Fruit fly (Drosophila melanogaster) whole organism, embryonic: ENCODE measurements around the gene mei-P26.

ENCODE experiments used
- Bgb ChIP-seq: fragments of 200-800 bp; sonication (Bioruptor generic); IDR thresholded peaks from 2 replicates; pipeline ENCODE4 v1.3.6; 2022; ENCODE audit warnings: missing biosample characterization, missing genetic modification characterization; ENCODE audit not compliant: partially characterized antibody
- CG10543 ChIP-seq: fragments of 200-800 bp; sonication (Bioruptor generic); optimal IDR thresholded peaks from 3 replicates; lab custom pipeline; 2017; ENCODE audit warnings: missing biosample characterization, mild to moderate bottlenecking, missing genetic modification characterization, moderate library complexity
- CG11398 ChIP-seq: fragments of 200-800 bp; sonication (Bioruptor generic); optimal IDR thresholded peaks from 2 replicates; lab custom pipeline; 2016; ENCODE audit warnings: missing biosample characterization, missing genetic modification characterization
- CG12391 ChIP-seq: fragments of 200-800 bp; sonication (Bioruptor generic); optimal IDR thresholded peaks from 3 replicates; lab custom pipeline; 2018; ENCODE audit warnings: missing biosample characterization, mild to moderate bottlenecking, missing genetic modification characterization, moderate library complexity
- CG13287 ChIP-seq: fragments of 200-800 bp; sonication (Bioruptor generic); IDR thresholded peaks from 2 replicates; pipeline ENCODE4 v1.3.6; 2022; ENCODE audit warnings: missing biosample characterization, missing genetic modification characterization; ENCODE audit not compliant: partially characterized antibody
- CG14710 ChIP-seq: fragments of 200-800 bp; sonication (Bioruptor generic); optimal IDR thresholded peaks from 3 replicates; lab custom pipeline; 2019; ENCODE audit warnings: missing biosample characterization, mild to moderate bottlenecking, missing genetic modification characterization, moderate library complexity
- CG15011 ChIP-seq: fragments of 200-800 bp; sonication (Bioruptor generic); optimal IDR thresholded peaks from 3 replicates; lab custom pipeline; 2018; ENCODE audit warnings: missing biosample characterization, mild to moderate bottlenecking, missing genetic modification characterization
- CG15514 ChIP-seq: fragments of 200-800 bp; sonication (Bioruptor generic); optimal IDR thresholded peaks from 3 replicates; lab custom pipeline; 2017; ENCODE audit warnings: missing biosample characterization, missing genetic modification characterization, mild to moderate bottlenecking, moderate library complexity, missing genetic modification reagents
- CG16779 ChIP-seq: fragments of 200-800 bp; sonication (Bioruptor generic); IDR thresholded peaks from 2 replicates; pipeline ENCODE4 v1.3.6; 2022; ENCODE audit warnings: missing biosample characterization, missing genetic modification characterization
- CG2129 ChIP-seq: fragments of 200-800 bp; sonication (Bioruptor generic); IDR thresholded peaks from 2 replicates; pipeline ENCODE4 v1.3.6; 2022; ENCODE audit warnings: missing biosample characterization, missing genetic modification characterization; ENCODE audit not compliant: partially characterized antibody
- CG2202 ChIP-seq: fragments of 200-800 bp; sonication (Bioruptor generic); optimal IDR thresholded peaks from 2 replicates; lab custom pipeline; 2018; ENCODE audit warnings: missing biosample characterization, mild to moderate bottlenecking, missing genetic modification characterization
- CG30431 ChIP-seq: fragments of 200-800 bp; sonication (Bioruptor generic); optimal IDR thresholded peaks from 2 replicates; lab custom pipeline; 2017; ENCODE audit warnings: missing biosample characterization, missing genetic modification characterization
- CG31441 ChIP-seq: fragments of 200-800 bp; sonication (Bioruptor generic); IDR thresholded peaks from 2 replicates; pipeline ENCODE4 v1.3.6; 2022; ENCODE audit warnings: missing biosample characterization, missing genetic modification characterization
- CG3995 ChIP-seq: fragments of 200-800 bp; sonication (Bioruptor generic); optimal IDR thresholded peaks from 3 replicates; lab custom pipeline; 2016; ENCODE audit warnings: missing biosample characterization, missing genetic modification characterization
- CG42726 ChIP-seq: fragments of 200-800 bp; sonication (Bioruptor generic); IDR thresholded peaks from 2 replicates; pipeline ENCODE4 v1.3.6; 2022; ENCODE audit warnings: missing biosample characterization, missing genetic modification characterization; ENCODE audit not compliant: partially characterized antibody
- CG4707 ChIP-seq: fragments of 200-800 bp; sonication (Bioruptor generic); optimal IDR thresholded peaks from 2 replicates; lab custom pipeline; 2018; ENCODE audit warnings: missing biosample characterization, mild to moderate bottlenecking, missing genetic modification characterization, moderate library complexity
- CG4730 ChIP-seq: fragments of 200-800 bp; sonication (Bioruptor generic); IDR thresholded peaks from 2 replicates; pipeline ENCODE4 v1.3.6; 2022; ENCODE audit warnings: missing biosample characterization, missing genetic modification characterization
- CG6175 ChIP-seq: fragments of 200-800 bp; sonication (Bioruptor generic); IDR thresholded peaks from 3 replicates; pipeline ENCODE4 v1.3.6; 2022; ENCODE audit warnings: missing biosample characterization, missing genetic modification characterization
- CG7745 ChIP-seq: fragments of 200-800 bp; sonication (Bioruptor generic); optimal IDR thresholded peaks from 2 replicates; lab custom pipeline; 2018; ENCODE audit warnings: missing biosample characterization, mild to moderate bottlenecking, missing genetic modification characterization, moderate library complexity
- CG8359 ChIP-seq: fragments of 200-800 bp; sonication (Bioruptor generic); optimal IDR thresholded peaks from 2 replicates; lab custom pipeline; 2017; ENCODE audit warnings: missing biosample characterization, mild to moderate bottlenecking, missing genetic modification characterization, borderline replicate concordance
- CG9609 ChIP-seq: fragments of 200-800 bp; sonication (Bioruptor generic); optimal IDR thresholded peaks from 3 replicates; lab custom pipeline; 2016; ENCODE audit warnings: missing biosample characterization, missing genetic modification characterization
- D19A ChIP-seq: fragments of 200-800 bp; optimal IDR thresholded peaks from 3 replicates; lab custom pipeline; 2019; ENCODE audit warnings: missing biosample characterization, mild to moderate bottlenecking, missing genetic modification characterization, moderate library complexity
- Dp ChIP-seq: fragments of 200-800 bp; sonication (Bioruptor generic); optimal IDR thresholded peaks from 2 replicates; lab custom pipeline; 2018; ENCODE audit warnings: missing biosample characterization, mild to moderate bottlenecking, missing genetic modification characterization, moderate library complexity
- E2f1 ChIP-seq: fragments of 200-800 bp; sonication (Bioruptor generic); IDR thresholded peaks from 2 replicates; pipeline ENCODE4 v1.3.6; 2022; ENCODE audit warnings: missing biosample characterization, missing genetic modification characterization
- Gsc ChIP-seq: fragments of 200-800 bp; sonication (Bioruptor generic); IDR thresholded peaks from 2 replicates; pipeline ENCODE4 v1.3.6; 2022; ENCODE audit warnings: missing biosample characterization, missing genetic modification characterization
- Hmr ChIP-seq: fragments of 200-800 bp; sonication (Bioruptor generic); optimal IDR thresholded peaks from 3 replicates; lab custom pipeline; 2017; ENCODE audit warnings: mild to moderate bottlenecking, missing biosample characterization, missing genetic modification reagents, missing genetic modification characterization
- Kr ChIP-seq: fragments of 200-800 bp; sonication (Bioruptor generic); optimal IDR thresholded peaks from 2 replicates; lab custom pipeline; 2017; ENCODE audit warnings: missing biosample characterization, mild to moderate bottlenecking, missing genetic modification characterization
- Myb ChIP-seq: fragments of 200-800 bp; sonication (Bioruptor generic); optimal IDR thresholded peaks from 2 replicates; lab custom pipeline; 2016; ENCODE audit warnings: missing biosample characterization, missing genetic modification characterization
- Optix ChIP-seq: fragments of 200-800 bp; sonication (Bioruptor generic); IDR thresholded peaks from 3 replicates; pipeline ENCODE4 v1.3.6; 2022; ENCODE audit warnings: missing biosample characterization, missing genetic modification characterization
- PHDP ChIP-seq: fragments of 200-800 bp; sonication (Bioruptor generic); optimal IDR thresholded peaks from 3 replicates; lab custom pipeline; 2018; ENCODE audit warnings: missing biosample characterization, mild to moderate bottlenecking, missing genetic modification characterization, moderate library complexity
- Scr ChIP-seq: fragments of 200-800 bp; sonication (Bioruptor generic); IDR thresholded peaks from 2 replicates; pipeline ENCODE4 v1.3.6; 2022; ENCODE audit warnings: missing biosample characterization, missing genetic modification characterization; ENCODE audit not compliant: partially characterized antibody
- Stat92E ChIP-seq, 3 experiments: fragments of >200 bp in 2 of 3; fragments of 200-800 bp in 1 of 3; sonication (Bioruptor generic) in 1 of 3; optimal IDR thresholded peaks; 2 replicates each; lab custom pipeline; 2017 to 2019; ENCODE audit warnings: missing biosample characterization in 3 of 3, missing genetic modification characterization in 3 of 3, mild to moderate bottlenecking in 1 of 3, moderate library complexity in 1 of 3
- ac ChIP-seq: fragments of 200-800 bp; sonication (Bioruptor generic); optimal IDR thresholded peaks from 3 replicates; lab custom pipeline; 2017; ENCODE audit warnings: missing biosample characterization, mild to moderate bottlenecking, missing genetic modification characterization
- amos ChIP-seq: fragments of 200-800 bp; sonication (Bioruptor generic); IDR thresholded peaks from 2 replicates; pipeline ENCODE4 v1.3.6; 2022; ENCODE audit warnings: missing biosample characterization, missing genetic modification characterization; ENCODE audit not compliant: partially characterized antibody
- cato ChIP-seq: fragments of 200-800 bp; sonication (Bioruptor generic); optimal IDR thresholded peaks from 2 replicates; lab custom pipeline; 2016; ENCODE audit warnings: missing biosample characterization, missing genetic modification characterization, borderline replicate concordance
- cg ChIP-seq: fragments of 200-800 bp; sonication (Bioruptor generic); optimal IDR thresholded peaks from 3 replicates; lab custom pipeline; 2019; ENCODE audit warnings: missing biosample characterization, mild to moderate bottlenecking, missing genetic modification characterization, moderate library complexity
- crol ChIP-seq: fragments of 200-800 bp; sonication (Bioruptor generic); IDR thresholded peaks from 2 replicates; pipeline ENCODE4 v1.3.6; 2022; ENCODE audit warnings: missing biosample characterization, missing genetic modification characterization
- ewg ChIP-seq: fragments of 200-800 bp; sonication (Bioruptor generic); optimal IDR thresholded peaks from 3 replicates; lab custom pipeline; 2017; ENCODE audit warnings: mild to moderate bottlenecking, missing biosample characterization, missing genetic modification reagents, missing genetic modification characterization
- gce ChIP-seq: fragments of 200-800 bp; sonication (Bioruptor generic); IDR thresholded peaks from 3 replicates; pipeline ENCODE4 v1.3.6; 2022; ENCODE audit warnings: missing biosample characterization, missing genetic modification characterization
- hb ChIP-seq: fragments of 200-800 bp; sonication (Bioruptor generic); IDR thresholded peaks from 3 replicates; pipeline ENCODE4 v1.3.6; 2022; ENCODE audit warnings: missing biosample characterization, missing genetic modification characterization; ENCODE audit not compliant: partially characterized antibody
- jumu ChIP-seq: fragments of 200-800 bp; sonication (Bioruptor generic); optimal IDR thresholded peaks from 3 replicates; lab custom pipeline; 2016; ENCODE audit warnings: missing biosample characterization, missing genetic modification characterization
- kay ChIP-seq: fragments of 200-800 bp; sonication (Bioruptor generic); optimal IDR thresholded peaks from 2 replicates; lab custom pipeline; 2016; ENCODE audit warnings: missing biosample characterization, missing genetic modification characterization
- mld ChIP-seq: fragments of 200-800 bp; sonication (Bioruptor generic); IDR thresholded peaks from 3 replicates; pipeline ENCODE4 v1.3.6; 2022; ENCODE audit warnings: missing biosample characterization, missing genetic modification characterization; ENCODE audit not compliant: partially characterized antibody
- ro ChIP-seq: fragments of 200-800 bp; sonication (Bioruptor generic); IDR thresholded peaks from 2 replicates; pipeline ENCODE4 v1.3.6; 2022; ENCODE audit warnings: missing biosample characterization, missing genetic modification characterization
- row ChIP-seq: fragments of 200-800 bp; sonication (Bioruptor generic); IDR thresholded peaks from 3 replicates; pipeline ENCODE4 v1.3.6; 2022; ENCODE audit warnings: missing biosample characterization, missing genetic modification characterization
- sima ChIP-seq: fragments of 200-800 bp; sonication (Bioruptor generic); optimal IDR thresholded peaks from 2 replicates; lab custom pipeline; 2016; ENCODE audit warnings: missing biosample characterization, missing genetic modification characterization
- sr ChIP-seq: fragments of 200-800 bp; sonication (Bioruptor generic); IDR thresholded peaks from 3 replicates; pipeline ENCODE4 v1.3.6; 2022; ENCODE audit warnings: missing biosample characterization, missing genetic modification characterization
- unpg ChIP-seq: fragments of 200-800 bp; sonication (Bioruptor generic); optimal IDR thresholded peaks from 3 replicates; lab custom pipeline; 2018; ENCODE audit warnings: missing biosample characterization, mild to moderate bottlenecking, missing genetic modification characterization, moderate library complexity
- vnd ChIP-seq: fragments of 200-800 bp; sonication (Bioruptor generic); IDR thresholded peaks from 3 replicates; pipeline ENCODE4 v1.3.6; 2022; ENCODE audit warnings: missing biosample characterization, missing genetic modification characterization; ENCODE audit not compliant: partially characterized antibody

The mei-P26 gene

DNA sequence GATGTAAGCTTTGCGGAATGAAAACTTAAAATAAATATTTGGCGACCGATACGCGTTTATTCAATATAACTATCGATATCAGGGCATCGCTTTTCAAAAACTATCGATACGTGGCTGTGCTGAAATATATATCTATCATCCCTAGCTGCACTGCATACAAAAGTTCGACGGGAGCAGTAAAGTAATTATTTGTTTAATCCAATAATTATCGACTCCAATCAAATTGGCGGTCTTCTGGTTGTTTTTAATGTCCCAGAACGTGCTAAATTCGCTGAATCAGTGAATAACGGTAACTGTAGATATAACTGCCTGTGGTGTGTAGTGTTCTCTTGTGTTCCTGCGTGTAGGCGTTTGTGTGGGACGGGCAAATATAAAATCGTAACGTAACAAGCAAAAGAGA, at the start of gene mei-P26 (continued):
- TF ChIP-seq CG42726 (GFP tag; lab: Robert Waterston, UW) (peak; percentile 82; the same call in 1 of the 2 replicates), CG16779 (no peak), PHDP (tag; lab: Kevin White, UChicago) (no peak), CG2129 (GFP tag; lab: Robert Waterston, UW) (peak; percentile 65), sima (GFP tag; lab: Kevin White, UChicago) (no peak), Optix (GFP tag; lab: Robert Waterston, UW) (no peak), crol (GFP tag; lab: Robert Waterston, UW) (no peak), ro (GFP tag; lab: Robert Waterston, UW) (no peak), vnd (GFP tag; lab: Robert Waterston, UW) (peak; percentile 75), ewg (GFP tag; lab: Kevin White, UChicago) (no peak), CG2202 (no peak), jumu (GFP tag; lab: Kevin White, UChicago) (no peak), E2f1 (GFP tag; lab: Robert Waterston, UW) (no peak), CG30431 (no peak), hb (GFP tag; lab: Robert Waterston, UW) (peak; percentile 81), CG12391 (tag; lab: Kevin White, UChicago) (peak; percentile 12), CG10543 (GFP tag; lab: Kevin White, UChicago) (no peak), CG4730 (no peak), sr (GFP tag; lab: Robert Waterston, UW) (0 out of 3 replicates have a peak, but pooled peaks have one; percentile 11), CG11398 (GFP tag; lab: Kevin White, UChicago) (no peak), CG4707 (GFP tag; lab: Kevin White, UChicago) (no peak), CG9609 (GFP tag; lab: Kevin White, UChicago) (no peak), D19A (tag; lab: Kevin White, UChicago) (no peak), Myb (GFP tag; lab: Kevin White, UChicago) (no peak), cg (GFP tag; lab: Kevin White, UChicago) (no peak), CG3995 (GFP tag; lab: Kevin White, UChicago) (peak; percentile 51), kay (GFP tag; lab: Kevin White, UChicago) (no peak), unpg (GFP tag; lab: Kevin White, UChicago) (no peak), Bgb (GFP tag; lab: Robert Waterston, UW) (peak; percentile 91), Hmr (GFP tag; lab: Kevin White, UChicago) (no peak), ac (GFP tag; lab: Kevin White, UChicago) (no peak), CG6175 (GFP tag; lab: Robert Waterston, UW) (no peak), row (GFP tag; lab: Robert Waterston, UW) (peak; percentile 49; the same call in 2 of the 3 replicates), gce (GFP tag; lab: Robert Waterston, UW) (no peak), amos (GFP tag; lab: Robert Waterston, UW) (peak; percentile 92), CG8359 (no peak), CG15514 (GFP tag; lab: Kevin White, UChicago) (peak; percentile 21), CG14710 (tag; lab: Kevin White, UChicago) (peak; percentile 26), Stat92E (GFP tag; optimal IDR thresholded peaks at IDR 0.05; lab: Kevin White, UChicago) (no peak), CG31441 (GFP tag; lab: Robert Waterston, UW) (no peak), cato (no peak), CG15011 (GFP tag; lab: Kevin White, UChicago) (no peak), CG7745 (tag; lab: Kevin White, UChicago) (no peak), Scr (GFP tag; lab: Robert Waterston, UW) (peak; percentile 85), Gsc (GFP tag; lab: Robert Waterston, UW) (no peak), Dp (peak; percentile 51), Kr (GFP tag; lab: Kevin White, UChicago) (no peak), CG13287 (GFP tag; lab: Robert Waterston, UW) (peak; percentile 86), mld (GFP tag; lab: Robert Waterston, UW) (peak; percentile 74; the same call in 1 of the 3 replicates)
